Worm (Caenorhabditis elegans) whole organism, young adult: Measurements from ENCODE around the gene vglu-2.

Source experiments
- F37B4.10 ChIP-seq: fragments of 200-800 bp; sonication (Bioruptor generic); IDR thresholded peaks from 2 replicates; pipeline ENCODE4 v1.3.6; 2022; ENCODE audit warnings: missing genetic modification characterization, missing compliant biosample characterization
- bed-1 ChIP-seq: fragments of 200-800 bp; sonication (Bioruptor generic); IDR thresholded peaks from 2 replicates; pipeline ENCODE4 v1.3.6; 2022; ENCODE audit warnings: missing genetic modification reagents, missing genetic modification characterization, missing compliant biosample characterization
- cebp-2 ChIP-seq: fragments of 200-800 bp; sonication (Bioruptor generic); IDR thresholded peaks from 2 replicates; pipeline ENCODE4 v1.3.6; 2022; ENCODE audit warnings: missing genetic modification characterization, missing compliant biosample characterization
- unc-62 ChIP-seq: fragments of 150-350 bp; optimal IDR thresholded peaks from 2 replicates; lab custom pipeline; 2014; ENCODE audit warnings: missing biosample characterization, missing genetic modification reagents, missing genetic modification characterization

DNA sequence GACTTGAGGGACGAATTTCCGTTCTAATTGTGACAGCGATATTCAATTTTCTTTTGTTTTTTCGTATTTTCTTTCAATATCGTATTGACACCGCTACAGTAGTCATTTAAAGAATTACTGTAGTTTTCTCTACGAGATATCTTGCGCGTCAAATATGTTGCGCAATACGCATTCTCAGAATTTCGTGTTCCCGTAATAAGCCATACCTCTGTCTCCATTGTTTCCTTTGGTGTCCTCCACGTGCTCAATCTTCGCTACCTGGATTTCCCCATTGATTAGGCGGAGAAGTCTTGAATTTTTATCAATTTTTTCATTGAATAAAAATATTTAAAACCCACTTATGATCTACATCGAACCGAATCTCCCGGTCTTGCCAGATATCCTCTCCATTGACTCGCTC, 33.7 kb upstream of the vglu-2 start:
- TF ChIP-seq F37B4.10 (GFP tag; lab: Robert Waterston, UW) (no peak), cebp-2 (GFP tag; lab: Robert Waterston, UW) (no peak), bed-1 (GFP tag; lab: Robert Waterston, UW) (no peak), unc-62 (no peak)
